Fruit fly (Drosophila melanogaster): ENCODE data around the gene CG46435.

The CG46435 gene

DNA sequence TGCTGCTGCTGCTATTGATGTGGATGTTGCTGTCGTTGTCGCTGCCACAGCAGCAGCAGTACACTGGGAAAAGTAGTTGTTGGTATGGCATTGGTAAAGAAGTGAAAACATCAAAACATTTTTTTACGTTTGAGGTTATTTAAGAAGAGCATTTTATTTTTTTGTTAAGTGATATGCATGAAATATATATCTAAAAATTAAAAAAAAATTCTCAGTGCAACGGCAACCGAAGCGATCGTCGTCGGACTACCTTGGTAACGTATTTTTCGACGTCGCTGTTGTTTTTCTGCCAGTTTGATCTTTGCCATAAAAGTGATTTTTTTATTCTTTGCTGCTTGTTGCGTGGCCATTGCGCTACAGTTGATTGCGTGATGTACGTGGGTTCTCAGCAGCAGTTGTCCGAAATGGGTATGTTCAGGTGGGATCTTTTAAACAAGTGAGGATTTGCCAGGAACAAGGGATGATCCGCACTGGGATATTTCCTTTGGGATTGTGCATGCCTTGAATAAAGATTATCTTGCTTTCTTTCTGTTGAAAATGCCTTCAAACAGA, 15.9 kb downstream of the CG46435 start (continued):
- TF ChIP-seq sna (GFP tag; IDR thresholded peaks at IDR 0.05; ENCODE audit: partially characterized antibody) (no peak), dan (GFP tag; IDR thresholded peaks at IDR 0.05) (no peak; the same call in 1 of the 2 replicates), CG9797 (GFP tag; optimal IDR thresholded peaks at IDR 0.05) (peak; percentile 43), CG18262 (tag; optimal IDR thresholded peaks at IDR 0.05) (peak; percentile 95), hbn (GFP tag; IDR thresholded peaks at IDR 0.05; ENCODE audit: partially characterized antibody) (no peak), Sin3A (optimal IDR thresholded peaks at IDR 0.05) (no peak), exex (tag; optimal IDR thresholded peaks at IDR 0.05) (peak; percentile 73), CG8765 (GFP tag; IDR thresholded peaks at IDR 0.05) (peak; percentile 97), dimm (GFP tag; IDR thresholded peaks at IDR 0.05) (peak; percentile 83), tap (tag; optimal IDR thresholded peaks at IDR 0.05) (peak; percentile 92), Ets65A (GFP tag) (peak; percentile 98), CG6689 (GFP tag; IDR thresholded peaks at IDR 0.05) (peak; percentile 95), CG10209 (GFP tag; optimal IDR thresholded peaks at IDR 0.05) (peak; percentile 95), CG1647 (GFP tag; optimal IDR thresholded peaks at IDR 0.05) (peak; percentile 91), ara (GFP tag; IDR thresholded peaks at IDR 0.05) (peak; percentile 97), CG16863 (GFP tag; optimal IDR thresholded peaks at IDR 0.05) (peak; percentile 86), CG3065 (GFP tag; optimal IDR thresholded peaks at IDR 0.05) (peak; percentile 88), Optix (GFP tag; IDR thresholded peaks at IDR 0.05) (peak; percentile 94), D19A (tag; optimal IDR thresholded peaks at IDR 0.05) (peak; percentile 91), cas (GFP tag; IDR thresholded peaks at IDR 0.05) (peak; percentile 80), pho (GFP tag; optimal IDR thresholded peaks at IDR 0.05) (peak; percentile 90), D19B (GFP tag; optimal IDR thresholded peaks at IDR 0.05) (peak; percentile 77), crol (GFP tag; IDR thresholded peaks at IDR 0.05) (peak; percentile 53), Fer3 (tag; optimal IDR thresholded peaks at IDR 0.05) (peak; percentile 94), CG10565 (GFP tag; optimal IDR thresholded peaks at IDR 0.05) (peak; percentile 83), az2 (GFP tag; optimal IDR thresholded peaks at IDR 0.05) (peak; percentile 96), bbx (GFP tag; IDR thresholded peaks at IDR 0.05; ENCODE audit: partially characterized antibody) (no peak), Lhr (GFP tag; optimal IDR thresholded peaks at IDR 0.05) (peak; percentile 92), repo (GFP tag; optimal IDR thresholded peaks at IDR 0.05) (peak; percentile 76), Hmr (GFP tag; optimal IDR thresholded peaks at IDR 0.05) (peak; percentile 93), fru (optimal IDR thresholded peaks at IDR 0.05) (no peak), CG9932 (GFP tag; IDR thresholded peaks at IDR 0.05) (peak; percentile 96), Atf3 (GFP tag; optimal IDR thresholded peaks at IDR 0.05) (peak; percentile 89), lilli (GFP tag; optimal IDR thresholded peaks at IDR 0.05) (peak; percentile 97), da (GFP tag; optimal IDR thresholded peaks at IDR 0.05) (peak; percentile 67), crc (GFP tag; optimal IDR thresholded peaks at IDR 0.05) (peak; percentile 80), gfzf (GFP tag; optimal IDR thresholded peaks at IDR 0.05) (peak; percentile 15), CG10267 (tag; optimal IDR thresholded peaks at IDR 0.05) (peak; percentile 92), slbo (GFP tag; IDR thresholded peaks at IDR 0.05) (peak; percentile 94), Hr78 (GFP tag; optimal IDR thresholded peaks at IDR 0.05) (peak in 1 of 2 experiments; percentile 78), Trl (optimal IDR thresholded peaks at IDR 0.05) (no peak), Trl (GFP tag; optimal IDR thresholded peaks at IDR 0.05) (peak; percentile 94), CG13894 (tag; optimal IDR thresholded peaks at IDR 0.05) (peak; percentile 91), CG9609 (GFP tag; optimal IDR thresholded peaks at IDR 0.05) (peak; percentile 87), CG7556 (GFP tag; optimal IDR thresholded peaks at IDR 0.05) (peak; percentile 95), CG12659 (GFP tag; optimal IDR thresholded peaks at IDR 0.05) (peak; percentile 96), CG12769 (tag; optimal IDR thresholded peaks at IDR 0.05) (peak; percentile 91), CG6254 (GFP tag; optimal IDR thresholded peaks at IDR 0.05) (peak; percentile 92), CG10147 (GFP tag; optimal IDR thresholded peaks at IDR 0.05) (peak; percentile 94), CG4328 (GFP tag; optimal IDR thresholded peaks at IDR 0.05) (peak; percentile 94), pum (GFP tag; optimal IDR thresholded peaks at IDR 0.05) (peak; percentile 94)

Measured in whole organism, embryonic.